Fruit fly (Drosophila melanogaster): ENCODE results near the gene att-ORFB.
A peak's percentile ranks its signal among the peaks of the same experiment; 100 is the strongest.

The att-ORFB gene

DNA sequence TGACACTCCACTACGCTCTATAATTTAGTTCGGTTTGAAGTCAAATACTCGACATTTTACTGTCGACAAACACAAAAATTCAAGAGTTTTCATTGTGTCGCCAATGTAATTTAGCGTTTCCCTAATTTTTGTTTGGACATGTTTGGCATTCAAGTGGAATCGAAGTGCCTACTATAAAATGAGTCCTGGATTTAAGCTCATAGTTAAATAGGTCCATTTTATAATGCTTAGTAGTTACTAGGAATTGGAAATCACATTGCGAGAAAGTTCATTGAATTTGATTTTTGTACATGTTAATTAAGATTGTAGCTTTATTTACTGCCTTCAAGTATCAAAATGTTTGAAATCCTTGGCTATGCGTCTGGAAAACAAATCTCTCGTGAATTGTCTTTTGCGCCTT lies at the start of gene att-ORFB:
TSS of gene att-ORFB (minus strand) at position 101 of the 400 bp plus-strand sequence.
- no peak for TF ChIP-seq Met (GFP tag; optimal IDR thresholded peaks at IDR 0.05)
- no peak for TF ChIP-seq CG3032 (tag; optimal IDR thresholded peaks at IDR 0.05)
- no peak for TF ChIP-seq CG34406 (GFP tag; optimal IDR thresholded peaks at IDR 0.05)
- TF ChIP-seq CG11294 (GFP tag; IDR thresholded peaks at IDR 0.05): no peak
- TF ChIP-seq CG11902 (GFP tag; optimal IDR thresholded peaks at IDR 0.05): no peak
- no peak for TF ChIP-seq fd59A (GFP tag; optimal IDR thresholded peaks at IDR 0.05)
- TF ChIP-seq Hr38 (GFP tag; optimal IDR thresholded peaks at IDR 0.05): no peak
- TF ChIP-seq Hr4 (GFP tag; optimal IDR thresholded peaks at IDR 0.05): no peak
- TF ChIP-seq CG11762 (GFP tag; optimal IDR thresholded peaks at IDR 0.05; ENCODE audit: insufficient read depth): no peak
- no peak for TF ChIP-seq CG4318 (GFP tag; optimal IDR thresholded peaks at IDR 0.05)
- TF ChIP-seq Sox102F (GFP tag; optimal IDR thresholded peaks at IDR 0.05): no peak
- TF ChIP-seq fkh (GFP tag; optimal IDR thresholded peaks at IDR 0.05): no peak
- TF ChIP-seq net (GFP tag; optimal IDR thresholded peaks at IDR 0.05): no peak

DNA sequence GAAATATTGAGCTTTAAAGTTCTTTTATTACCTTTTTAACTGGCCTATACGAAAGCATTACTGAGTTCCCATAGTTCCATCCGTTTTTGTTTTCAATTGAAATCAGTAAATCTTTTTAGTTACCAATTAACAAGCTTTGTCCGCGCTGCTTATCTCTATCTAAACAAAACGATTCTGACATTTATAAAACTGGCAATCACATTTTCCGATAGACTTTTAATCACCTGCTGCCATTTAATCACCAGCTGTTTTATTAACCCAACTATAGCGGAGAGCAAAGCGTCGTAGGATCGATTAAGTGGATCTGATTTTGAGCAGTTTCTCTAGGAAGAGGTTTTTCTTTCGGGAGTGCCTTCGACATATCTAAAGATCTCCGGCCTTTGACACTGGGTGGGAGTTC lies 48.4 kb upstream of the att-ORFB start:
- TF ChIP-seq topi (GFP tag; optimal IDR thresholded peaks at IDR 0.05) (no peak), CG10669 (GFP tag; optimal IDR thresholded peaks at IDR 0.05) (no peak), CG6854 (GFP tag; optimal IDR thresholded peaks at IDR 0.05) (no peak), CG16779 (tag; optimal IDR thresholded peaks at IDR 0.05) (no peak), Gug (GFP tag; IDR thresholded peaks at IDR 0.05) (no peak), esn (GFP tag; optimal IDR thresholded peaks at IDR 0.05) (no peak), Ets21C (GFP tag; optimal IDR thresholded peaks at IDR 0.05) (no peak), CG10631 (GFP tag; optimal IDR thresholded peaks at IDR 0.05) (no peak), CG6792 (GFP tag; optimal IDR thresholded peaks at IDR 0.05) (no peak), acj6 (GFP tag; optimal IDR thresholded peaks at IDR 0.05) (no peak), Met (GFP tag; optimal IDR thresholded peaks at IDR 0.05) (no peak), vri (GFP tag; optimal IDR thresholded peaks at IDR 0.05) (no peak), CG4318 (GFP tag; optimal IDR thresholded peaks at IDR 0.05) (no peak), CG3032 (tag; optimal IDR thresholded peaks at IDR 0.05) (no peak), CG11762 (GFP tag; optimal IDR thresholded peaks at IDR 0.05; ENCODE audit: insufficient read depth) (no peak), lz (GFP tag; optimal IDR thresholded peaks at IDR 0.05) (no peak), Sox14 (GFP tag; optimal IDR thresholded peaks at IDR 0.05) (no peak), CG8319 (GFP tag; optimal IDR thresholded peaks at IDR 0.05) (no peak)

DNA sequence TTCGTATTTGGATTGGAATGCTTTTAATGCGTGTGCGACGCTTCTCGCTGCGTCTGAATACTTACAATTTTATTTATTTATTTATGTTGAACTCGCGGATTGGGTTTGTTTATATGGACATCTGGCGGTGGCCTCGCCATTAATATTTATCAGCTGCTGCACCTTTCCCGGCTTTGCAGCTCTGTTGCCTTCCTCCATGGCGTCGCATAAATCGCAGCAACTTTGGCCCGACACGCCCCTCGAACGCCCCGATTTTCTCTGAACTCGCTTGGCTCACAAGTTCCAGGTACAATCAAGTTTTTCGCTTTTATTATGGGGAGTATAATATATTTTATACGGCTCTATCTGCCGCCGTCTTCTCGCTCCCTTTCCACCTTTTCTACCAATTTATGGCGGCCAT lies 45.9 kb upstream of the att-ORFB start:
- TF ChIP-seq Eip75B (GFP tag; optimal IDR thresholded peaks at IDR 0.05) (no peak), Hr39 (GFP tag; optimal IDR thresholded peaks at IDR 0.05) (no peak), achi (GFP tag; optimal IDR thresholded peaks at IDR 0.05) (no peak), svp (GFP tag) (peak; percentile 72), dsx (GFP tag; optimal IDR thresholded peaks at IDR 0.05; ENCODE audit: poor library complexity, severe bottlenecking) (no peak)

DNA sequence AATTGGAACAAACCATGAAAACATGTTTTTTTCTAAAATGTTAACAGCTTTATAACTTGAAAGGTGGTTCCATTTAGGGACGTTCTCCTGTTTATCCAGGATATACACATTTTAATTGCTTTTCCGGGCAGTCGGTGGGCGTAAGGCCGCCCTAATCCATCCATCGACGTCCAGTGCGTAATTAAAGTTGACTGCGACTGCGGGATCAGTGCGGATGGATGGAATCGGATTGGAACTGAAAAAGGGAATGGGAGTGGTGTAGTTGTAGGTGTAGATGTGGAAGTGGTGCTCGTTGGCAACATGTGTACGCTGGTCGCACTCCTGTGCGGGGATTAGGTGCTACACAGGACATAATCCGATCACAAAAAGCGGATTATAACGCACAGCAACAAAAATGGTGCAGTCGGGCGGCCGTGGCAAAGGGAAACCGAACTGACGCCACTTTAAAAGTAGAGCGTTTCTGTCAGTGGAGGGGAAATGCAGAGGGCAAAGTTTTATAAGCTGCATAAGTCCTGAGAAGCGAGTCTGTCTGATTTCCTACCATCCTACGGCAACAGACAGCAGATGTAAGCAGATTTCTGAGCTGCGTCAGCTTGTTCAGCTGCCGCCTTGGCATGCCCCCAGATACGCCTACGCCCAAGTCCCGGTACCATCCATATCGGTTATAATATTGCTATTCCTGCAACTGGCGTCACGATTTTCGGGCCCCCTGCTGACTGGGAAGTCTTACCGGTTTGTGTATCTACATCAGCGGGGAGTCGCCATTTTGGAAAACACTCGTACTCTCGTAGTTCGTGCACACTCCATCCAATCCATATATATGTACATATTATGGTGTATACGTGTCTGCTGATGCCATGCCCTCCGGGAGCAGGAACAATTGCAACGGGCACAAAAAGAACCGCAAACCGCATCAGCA lies 43.5 kb upstream of the att-ORFB start:
- no peak for TF ChIP-seq cyc (GFP tag; optimal IDR thresholded peaks at IDR 0.05)
- TF ChIP-seq Eip78C (GFP tag): peak; percentile 28
- peak; percentile 20 for TF ChIP-seq CG1621 (tag; optimal IDR thresholded peaks at IDR 0.05)
- TF ChIP-seq CG8319 (GFP tag; optimal IDR thresholded peaks at IDR 0.05): no peak

Data from whole organism, prepupa.